Fruit fly (Drosophila melanogaster) whole organism, embryonic: ENCODE measurements around the gene CG14286.

Experiments used
- CG15011 ChIP-seq: fragments of 200-800 bp; sonication (Bioruptor generic); optimal IDR thresholded peaks from 3 replicates; lab custom pipeline; 2018; ENCODE audit warnings: missing biosample characterization, mild to moderate bottlenecking, missing genetic modification characterization
- Chrac-16 ChIP-seq: fragments of 200-800 bp; sonication (Bioruptor generic); optimal IDR thresholded peaks from 3 replicates; lab custom pipeline; 2016; ENCODE audit warnings: missing biosample characterization, missing genetic modification characterization
- ato ChIP-seq: fragments of 200-800 bp; sonication (Bioruptor generic); IDR thresholded peaks from 2 replicates; pipeline ENCODE4 v1.3.6; 2022; ENCODE audit warnings: missing biosample characterization, missing genetic modification characterization; ENCODE audit not compliant: partially characterized antibody
- bowl ChIP-seq: fragments of 200-800 bp; sonication (Bioruptor generic); IDR thresholded peaks from 2 replicates; pipeline ENCODE4 v1.3.6; 2022; ENCODE audit warnings: missing biosample characterization, missing genetic modification characterization
- cg ChIP-seq: fragments of 200-800 bp; sonication (Bioruptor generic); optimal IDR thresholded peaks from 3 replicates; lab custom pipeline; 2019; ENCODE audit warnings: missing biosample characterization, mild to moderate bottlenecking, missing genetic modification characterization, moderate library complexity
- en ChIP-seq: fragments of 200-800 bp; sonication (Bioruptor generic); optimal IDR thresholded peaks from 2 replicates; lab custom pipeline; 2016; ENCODE audit warnings: missing biosample characterization, missing genetic modification characterization
- insv ChIP-seq, 2 experiments: fragments of 200-800 bp; sonication (Bioruptor generic); optimal IDR thresholded peaks; 3 replicates each; lab custom pipeline; 2016 to 2018; ENCODE audit warnings: missing biosample characterization in 2 of 2, missing genetic modification characterization in 2 of 2

- TF ChIP-seq ato (GFP tag; lab: Robert Waterston, UW), result no peak
- TF ChIP-seq insv (GFP tag; optimal IDR thresholded peaks at IDR 0.05; lab: Kevin White, UChicago), result no peak
- no peak for TF ChIP-seq Chrac-16 (GFP tag; lab: Kevin White, UChicago)
- no peak for TF ChIP-seq bowl (GFP tag; lab: Robert Waterston, UW)
- peak; percentile 38 for TF ChIP-seq CG15011 (GFP tag; lab: Kevin White, UChicago)
- TF ChIP-seq cg (GFP tag; lab: Kevin White, UChicago), result no peak
- no peak for TF ChIP-seq en (GFP tag; lab: Kevin White, UChicago)
Observed at dm6 chr3R:19010923-19011322, 13.0 kb upstream of the CG14286 start.
